Worm (Caenorhabditis elegans) whole organism, early embryonic: ENCODE results near the gene cya-1.

Experiments
- B0310.2 ChIP-seq: sonication (generic microtip); optimal IDR thresholded peaks from 2 replicates; lab custom pipeline; 2016; ENCODE audit warnings: mild to moderate bottlenecking, missing genetic modification characterization, missing compliant biosample characterization
- F13C5.2 ChIP-seq: sonication (generic microtip); optimal IDR thresholded peaks from 2 replicates; lab custom pipeline; 2017; ENCODE audit warnings: mild to moderate bottlenecking, missing genetic modification characterization, inconsistent platforms, missing compliant biosample characterization
- aly-1 ChIP-seq: sonication (generic microtip); optimal IDR thresholded peaks from 2 replicates; lab custom pipeline; 2016; ENCODE audit warnings: missing genetic modification characterization, missing compliant biosample characterization
- ama-1 ChIP-seq: fragments of 150-350 bp; optimal IDR thresholded peaks from 2 replicates; lab custom pipeline; 2014
- ceh-13 ChIP-seq: fragments of 200-800 bp; sonication (Bioruptor generic); optimal IDR thresholded peaks from 2 replicates; lab custom pipeline; 2018; ENCODE audit warnings: mild to moderate bottlenecking, missing genetic modification characterization, missing compliant biosample characterization
- ceh-36 ChIP-seq: sonication (generic microtip); optimal IDR thresholded peaks from 2 replicates; lab custom pipeline; 2016; ENCODE audit warnings: missing genetic modification characterization, inconsistent platforms, missing compliant biosample characterization
- ets-7 ChIP-seq: sonication (generic microtip); optimal IDR thresholded peaks from 2 replicates; lab custom pipeline; 2016; ENCODE audit warnings: missing genotype, missing genetic modification characterization, missing compliant biosample characterization
- flt-1 ChIP-seq: fragments of 200-800 bp; sonication (Bioruptor generic); IDR thresholded peaks from 2 replicates; pipeline ENCODE4 v1.3.6; 2022; ENCODE audit warnings: missing genetic modification characterization, missing compliant biosample characterization
- hmbx-1 ChIP-seq: sonication (generic microtip); optimal IDR thresholded peaks from 2 replicates; lab custom pipeline; 2016; ENCODE audit warnings: mild to moderate bottlenecking, missing genetic modification characterization, missing compliant biosample characterization
- hmg-4 ChIP-seq: fragments of 200-800 bp; sonication (Bioruptor generic); optimal IDR thresholded peaks from 2 replicates; lab custom pipeline; 2018; ENCODE audit warnings: mild to moderate bottlenecking, missing genetic modification characterization, missing compliant biosample characterization
- hnd-1 ChIP-seq: sonication (generic microtip); optimal IDR thresholded peaks from 2 replicates; lab custom pipeline; 2016; ENCODE audit warnings: missing genetic modification characterization, missing compliant biosample characterization
- pes-1 ChIP-seq: fragments of 200-800 bp; sonication (Bioruptor generic); IDR thresholded peaks from 2 replicates; pipeline ENCODE4 v1.3.6; 2022; ENCODE audit warnings: missing genetic modification reagents, missing genetic modification characterization, missing compliant biosample characterization
- scrt-1 ChIP-seq: fragments of 200-800 bp; sonication (Bioruptor generic); IDR thresholded peaks from 2 replicates; pipeline ENCODE4 v1.3.6; 2022; ENCODE audit warnings: missing genetic modification characterization, missing compliant biosample characterization
- sea-1 ChIP-seq: fragments of 200-800 bp; sonication (Bioruptor generic); conservative IDR thresholded peaks from 2 replicates; pipeline ENCODE4 v1.3.6; 2022; ENCODE audit warnings: missing genetic modification characterization, missing compliant biosample characterization
- tbx-11 ChIP-seq: fragments of 200-800 bp; sonication (Bioruptor generic); IDR thresholded peaks from 2 replicates; pipeline ENCODE4 v1.3.6; 2022; ENCODE audit warnings: missing genetic modification characterization, missing compliant biosample characterization
- tbx-37 ChIP-seq: fragments of 200-800 bp; sonication (Bioruptor generic); conservative IDR thresholded peaks from 2 replicates; pipeline ENCODE4 v1.3.6; 2022; ENCODE audit warnings: missing genetic modification reagents, missing genetic modification characterization, missing compliant biosample characterization
- tra-4 ChIP-seq: sonication (generic microtip); optimal IDR thresholded peaks from 2 replicates; lab custom pipeline; 2017; ENCODE audit warnings: missing genetic modification characterization, missing compliant biosample characterization

cya-1 gene

DNA sequence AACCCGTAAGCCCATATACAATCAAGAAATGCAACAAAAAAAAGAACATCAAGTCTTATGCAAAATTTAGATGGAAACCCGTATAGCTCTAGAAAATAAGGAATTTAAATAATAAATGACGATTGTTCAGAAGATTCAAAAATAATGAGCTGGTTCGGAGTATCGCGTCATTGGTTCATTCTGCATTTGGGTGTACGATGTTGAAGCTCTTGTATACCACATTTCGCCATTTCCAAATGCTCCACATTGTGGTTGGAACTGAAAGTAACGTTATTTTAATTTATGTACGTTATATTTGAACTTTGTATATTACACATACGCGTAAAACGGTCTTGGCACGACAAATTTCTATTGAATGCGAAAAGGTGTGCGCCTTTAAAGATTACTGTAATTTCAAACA, 48.8 kb downstream of the cya-1 start:
- TF ChIP-seq F13C5.2 = no peak
- no peak for TF ChIP-seq pes-1
- TF ChIP-seq hmg-4 = no peak
- no peak for TF ChIP-seq ceh-13 (GFP tag; lab: Kevin White, UChicago)
- no peak for TF ChIP-seq scrt-1 (GFP tag; lab: Robert Waterston, UW)
- TF ChIP-seq hnd-1 (tag; lab: Kevin White, UChicago) = no peak
- TF ChIP-seq tra-4 (tag; lab: Kevin White, UChicago) = no peak
- TF ChIP-seq hmbx-1 (tag; lab: Kevin White, UChicago) = no peak
- TF ChIP-seq tbx-11 = no peak
- no peak for TF ChIP-seq aly-1 (tag; lab: Kevin White, UChicago)
- TF ChIP-seq flt-1 (GFP tag; lab: Robert Waterston, UW) = no peak
- no peak for TF ChIP-seq ets-7 (tag; lab: Kevin White, UChicago)
- no peak for TF ChIP-seq B0310.2 (tag; lab: Kevin White, UChicago)
- TF ChIP-seq sea-1 (GFP tag; lab: Robert Waterston, UW) = no peak
- TF ChIP-seq ceh-36 (tag; lab: Kevin White, UChicago) = no peak
- no peak for TF ChIP-seq ama-1 (lab: Kevin White, UChicago)
- no peak for TF ChIP-seq tbx-37 (GFP tag; lab: Robert Waterston, UW)

DNA sequence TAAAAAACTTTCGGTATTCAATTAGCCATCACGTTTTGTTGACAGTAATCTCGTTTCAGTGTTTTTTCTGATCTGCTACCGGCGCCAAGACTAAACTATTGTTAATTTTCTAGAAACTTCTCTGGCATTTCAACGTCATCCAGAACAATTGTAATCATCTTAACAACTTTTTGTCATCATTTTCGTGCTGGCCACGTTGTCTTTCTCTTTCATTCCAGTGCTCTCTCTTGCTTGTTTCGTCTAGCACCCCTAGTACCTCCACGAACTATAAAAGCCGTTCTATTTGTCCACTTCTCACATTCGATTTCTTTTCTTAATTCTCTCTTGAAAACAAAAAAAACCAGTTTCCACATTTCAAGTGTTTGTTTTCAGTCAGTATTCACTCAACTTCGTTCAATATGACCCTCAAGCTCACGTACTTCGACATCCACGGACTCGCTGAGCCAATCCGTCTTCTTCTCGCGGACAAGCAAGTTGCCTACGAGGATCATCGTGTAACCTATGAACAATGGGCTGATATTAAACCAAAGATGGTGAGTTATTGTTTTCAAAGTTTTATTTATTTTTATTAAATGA, 50.0 kb downstream of the cya-1 start, which contains the start of gene gst-1:
Gene gst-1, plus strand, starts transcription at position 373 of the 576 bp plus-strand sequence.
- no peak for TF ChIP-seq ceh-36 (tag; lab: Kevin White, UChicago)
- no peak for TF ChIP-seq scrt-1 (GFP tag; lab: Robert Waterston, UW)
- TF ChIP-seq tbx-37 (GFP tag; lab: Robert Waterston, UW) = no peak
- no peak for TF ChIP-seq sea-1 (GFP tag; lab: Robert Waterston, UW)
- TF ChIP-seq F13C5.2 = no peak
- no peak for TF ChIP-seq hmbx-1 (tag; lab: Kevin White, UChicago)
- no peak for TF ChIP-seq aly-1 (tag; lab: Kevin White, UChicago)
- no peak for TF ChIP-seq tra-4 (tag; lab: Kevin White, UChicago)
